Worm (Caenorhabditis elegans) whole organism, L1 larva: ENCODE measurements around the gene Y58A7A.1.

Source experiments
- F16B12.6 ChIP-seq: fragments of 150-350 bp; optimal IDR thresholded peaks from 2 replicates; lab custom pipeline; 2014; ENCODE audit warnings: missing biosample characterization, missing genetic modification characterization
- aha-1 ChIP-seq: fragments of 150-350 bp; optimal IDR thresholded peaks from 2 replicates; lab custom pipeline; 2014; ENCODE audit warnings: missing biosample characterization, missing genetic modification characterization
- aly-2 ChIP-seq: fragments of 150-350 bp; optimal IDR thresholded peaks from 2 replicates; lab custom pipeline; 2014; ENCODE audit warnings: missing biosample characterization, missing genetic modification characterization
- ceh-82 ChIP-seq, 3 experiments: fragments of 150-350 bp in 1 of 3; sonication (generic microtip) in 2 of 3; optimal IDR thresholded peaks; 2 replicates each; lab custom pipeline; 2014 to 2017; ENCODE audit warnings: missing biosample characterization in 3 of 3, missing genetic modification characterization in 3 of 3
- ceh-90 ChIP-seq: sonication (generic microtip); optimal IDR thresholded peaks from 2 replicates; lab custom pipeline; 2016; ENCODE audit warnings: missing genetic modification characterization, missing compliant biosample characterization
- dsc-1 ChIP-seq: sonication (generic microtip); optimal IDR thresholded peaks from 2 replicates; lab custom pipeline; 2016; ENCODE audit warnings: mild to moderate bottlenecking, missing genetic modification characterization, missing compliant biosample characterization
- efl-3 ChIP-seq: fragments of 200-800 bp; sonication (Bioruptor generic); optimal IDR thresholded peaks from 2 replicates; lab custom pipeline; 2018; ENCODE audit warnings: mild to moderate bottlenecking, missing genetic modification characterization, missing compliant biosample characterization
- elt-3 ChIP-seq, 6 experiments: fragments of 150-350 bp in 1 of 6; sonication (generic microtip); optimal IDR thresholded peaks; 2 replicates each; lab custom pipeline; 2017 to 2018; ENCODE audit warnings: missing biosample characterization in 6 of 6, missing genetic modification characterization in 6 of 6, inconsistent platforms in 1 of 6
- ets-5 ChIP-seq: fragments of 200-800 bp; sonication (Bioruptor generic); IDR thresholded peaks from 2 replicates; pipeline ENCODE4 v1.3.6; 2022; ENCODE audit warnings: missing genetic modification characterization, missing compliant biosample characterization
- fkh-10 ChIP-seq: sonication (generic microtip); optimal IDR thresholded peaks from 2 replicates; lab custom pipeline; 2017; ENCODE audit warnings: missing biosample characterization, missing genetic modification reagents, missing genetic modification characterization
- fkh-4 ChIP-seq: sonication (generic microtip); optimal IDR thresholded peaks from 2 replicates; lab custom pipeline; 2016; ENCODE audit warnings: missing compliant biosample characterization, missing genetic modification characterization, borderline replicate concordance
- grh-1 ChIP-seq: fragments of 200-800 bp; sonication (Bioruptor generic); IDR thresholded peaks from 2 replicates; pipeline ENCODE4 v1.3.6; 2022; ENCODE audit warnings: missing genetic modification reagents, missing genetic modification characterization, missing compliant biosample characterization
- irx-1 ChIP-seq: sonication (generic microtip); optimal IDR thresholded peaks from 2 replicates; lab custom pipeline; 2016; ENCODE audit warnings: missing genetic modification characterization, missing compliant biosample characterization
- isw-1 ChIP-seq: fragments of 200-800 bp; sonication (Bioruptor generic); IDR thresholded peaks from 2 replicates; pipeline ENCODE4 v1.3.6; 2022; ENCODE audit warnings: missing genetic modification characterization, missing compliant biosample characterization
- jun-1 ChIP-seq: fragments of 150-350 bp; optimal IDR thresholded peaks from 2 replicates; lab custom pipeline; 2014; ENCODE audit warnings: missing biosample characterization, missing genetic modification reagents, missing genetic modification characterization
- lin-14 ChIP-seq: fragments of 200-800 bp; sonication (Bioruptor generic); optimal IDR thresholded peaks from 2 replicates; lab custom pipeline; 2018; ENCODE audit warnings: mild to moderate bottlenecking, missing genetic modification characterization, moderate library complexity, missing compliant biosample characterization
- lin-15B ChIP-seq: fragments of 150-350 bp; sonication (generic microtip); optimal IDR thresholded peaks from 3 replicates; lab custom pipeline; 2014; ENCODE audit warnings: missing biosample characterization, missing genetic modification characterization
- lin-39 ChIP-seq: fragments of 150-350 bp; optimal IDR thresholded peaks from 2 replicates; lab custom pipeline; 2014; ENCODE audit warnings: missing biosample characterization, missing genetic modification reagents, missing genetic modification characterization
- mab-9 ChIP-seq: fragments of 200-800 bp; sonication (Bioruptor generic); IDR thresholded peaks from 2 replicates; pipeline ENCODE4 v1.3.6; 2022; ENCODE audit warnings: missing genetic modification reagents, missing genetic modification characterization, missing compliant biosample characterization
- mep-1 ChIP-seq: fragments of 150-350 bp; optimal IDR thresholded peaks from 2 replicates; lab custom pipeline; 2014; ENCODE audit warnings: missing biosample characterization, missing genetic modification characterization
- nhr-11 ChIP-seq: fragments of 150-350 bp; optimal IDR thresholded peaks from 2 replicates; lab custom pipeline; 2014; ENCODE audit warnings: missing biosample characterization, missing genetic modification characterization
- nhr-12 ChIP-seq: sonication (generic microtip); optimal IDR thresholded peaks from 2 replicates; lab custom pipeline; 2017; ENCODE audit warnings: missing biosample characterization, missing genetic modification characterization
- nhr-20 ChIP-seq: sonication (generic microtip); optimal IDR thresholded peaks from 2 replicates; lab custom pipeline; 2016; ENCODE audit warnings: mild to moderate bottlenecking, missing genetic modification characterization, missing compliant biosample characterization
- nhr-47 ChIP-seq: sonication (generic microtip); optimal IDR thresholded peaks from 2 replicates; lab custom pipeline; 2016; ENCODE audit warnings: mild to moderate bottlenecking, missing genetic modification characterization, moderate library complexity, missing compliant biosample characterization
- nhr-77 ChIP-seq: fragments of 150-350 bp; optimal IDR thresholded peaks from 2 replicates; lab custom pipeline; 2014; ENCODE audit warnings: missing biosample characterization, missing genetic modification characterization
- nhr-84 ChIP-seq: sonication (generic microtip); optimal IDR thresholded peaks from 2 replicates; lab custom pipeline; 2017; ENCODE audit warnings: missing biosample characterization, missing genetic modification characterization
- nhr-85 ChIP-seq: sonication (generic microtip); peaks from one replicate; lab custom pipeline; 2016; ENCODE audit warnings: missing genetic modification characterization, inconsistent platforms, missing compliant biosample characterization
- nhr-90 ChIP-seq: sonication (generic microtip); optimal IDR thresholded peaks from 2 replicates; lab custom pipeline; 2016; ENCODE audit warnings: mild to moderate bottlenecking, missing genetic modification characterization, missing compliant biosample characterization; ENCODE audit not compliant: poor library complexity
- pag-3 ChIP-seq: sonication (generic microtip); optimal IDR thresholded peaks from 2 replicates; lab custom pipeline; 2017; ENCODE audit warnings: missing genetic modification characterization, mild to moderate bottlenecking, missing compliant biosample characterization, antibody characterized with exemption, borderline replicate concordance; ENCODE audit not compliant: insufficient read depth
- pax-3 ChIP-seq: fragments of 200-800 bp; sonication (Bioruptor generic); optimal IDR thresholded peaks from 2 replicates; lab custom pipeline; 2018; ENCODE audit warnings: mild to moderate bottlenecking, missing genetic modification characterization, moderate library complexity, missing compliant biosample characterization
- pqm-1 ChIP-seq: sonication (generic microtip); optimal IDR thresholded peaks from 3 replicates; lab custom pipeline; 2017; ENCODE audit warnings: missing biosample characterization, missing genetic modification characterization
- rnt-1 ChIP-seq: sonication (generic microtip); optimal IDR thresholded peaks from 2 replicates; lab custom pipeline; 2016; ENCODE audit warnings: mild to moderate bottlenecking, missing genetic modification characterization, moderate library complexity, missing compliant biosample characterization
- snpc-4 ChIP-seq: fragments of 150-350 bp; optimal IDR thresholded peaks from 2 replicates; lab custom pipeline; 2014; ENCODE audit warnings: missing biosample characterization, missing genetic modification characterization
- sox-4 ChIP-seq: sonication (generic microtip); optimal IDR thresholded peaks from 2 replicates; lab custom pipeline; 2016; ENCODE audit warnings: missing genetic modification characterization, missing compliant biosample characterization
- sup-37 ChIP-seq: fragments of 200-800 bp; sonication (Bioruptor generic); optimal IDR thresholded peaks from 2 replicates; lab custom pipeline; 2018; ENCODE audit warnings: mild to moderate bottlenecking, missing genetic modification characterization, missing compliant biosample characterization
- swsn-7 ChIP-seq: sonication (generic microtip); optimal IDR thresholded peaks from 2 replicates; lab custom pipeline; 2016; ENCODE audit warnings: missing genetic modification characterization, missing compliant biosample characterization
- tbx-2 ChIP-seq: sonication (generic microtip); optimal IDR thresholded peaks from 2 replicates; lab custom pipeline; 2016; ENCODE audit warnings: missing genetic modification characterization, missing compliant biosample characterization
- unc-98 ChIP-seq: fragments of 200-800 bp; sonication (Bioruptor generic); IDR thresholded peaks from 2 replicates; pipeline ENCODE4 v1.3.6; 2022; ENCODE audit warnings: missing genetic modification characterization, missing compliant biosample characterization
- vab-15 ChIP-seq: sonication (generic microtip); optimal IDR thresholded peaks from 2 replicates; lab custom pipeline; 2017; ENCODE audit warnings: missing genotype, mild to moderate bottlenecking, missing genetic modification characterization, missing compliant biosample characterization
- zag-1 ChIP-seq: fragments of 150-350 bp; optimal IDR thresholded peaks from 2 replicates; lab custom pipeline; 2014; ENCODE audit warnings: missing biosample characterization, missing genetic modification characterization
- ztf-4 ChIP-seq: fragments of 150-350 bp; optimal IDR thresholded peaks from 2 replicates; lab custom pipeline; 2014; ENCODE audit warnings: missing biosample characterization, missing genetic modification characterization

The Y58A7A.1 gene

DNA sequence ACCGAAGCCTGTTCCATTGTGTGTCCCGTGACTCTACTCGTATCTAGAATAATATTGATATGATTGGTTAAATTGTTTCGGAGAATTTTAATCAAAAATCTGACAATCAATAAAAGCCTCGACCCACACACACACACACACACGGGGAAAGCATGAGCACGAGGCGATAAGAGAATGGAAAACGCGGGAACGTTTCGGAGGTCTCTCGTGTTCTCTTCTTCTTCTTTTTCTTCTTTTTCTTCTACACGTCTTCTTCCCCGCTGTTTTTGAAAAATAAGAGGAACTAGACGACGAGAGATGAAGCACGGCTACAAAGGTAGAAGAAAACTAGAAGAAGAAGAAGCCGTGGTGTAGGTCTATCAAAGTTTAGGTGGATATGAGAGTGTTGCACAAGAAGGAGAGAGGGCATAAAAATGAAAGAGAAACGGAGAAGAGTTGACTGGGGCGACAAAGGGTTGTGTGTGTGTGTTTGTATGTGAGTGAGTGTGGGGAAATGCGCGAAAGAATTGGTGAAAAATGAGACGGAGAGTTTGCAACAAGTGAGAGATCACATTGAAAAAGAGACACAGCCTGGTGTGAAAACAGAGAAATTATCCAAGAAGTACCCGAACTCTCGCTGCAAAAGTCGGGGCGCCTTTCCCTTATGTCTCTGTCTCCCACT lies 4.4 kb downstream of the Y58A7A.1 start, which contains the start of gene mlk-1 (continued):
- TF ChIP-seq isw-1 (GFP tag; lab: Robert Waterston, UW) = peak; percentile 36
- TF ChIP-seq nhr-47 (tag; lab: Kevin White, UChicago) = peak; percentile 62
- no peak for TF ChIP-seq elt-3 (tag; optimal IDR thresholded peaks at IDR 0.05; lab: Kevin White, UChicago)
- TF ChIP-seq pax-3 (tag; lab: Kevin White, UChicago) = no peak
- TF ChIP-seq sup-37 (GFP tag; lab: Kevin White, UChicago) = no peak
- no peak for TF ChIP-seq F16B12.6
- TF ChIP-seq unc-98 = no peak
- TF ChIP-seq nhr-85 (tag; lab: Kevin White, UChicago) = peak; percentile 51
- no peak for TF ChIP-seq vab-15 (tag; lab: Kevin White, UChicago)
- TF ChIP-seq grh-1 (GFP tag; lab: Robert Waterston, UW) = no peak
- peak in 2 of 3 experiments; percentile 27 to 60 for TF ChIP-seq ceh-82 (tag; optimal IDR thresholded peaks at IDR 0.05; lab: Kevin White, UChicago)
- TF ChIP-seq nhr-11 = no peak
- TF ChIP-seq nhr-20 = peak; percentile 44
- TF ChIP-seq ztf-4 (tag; lab: Kevin White, UChicago) = no peak
- TF ChIP-seq pag-3 (tag; lab: Kevin White, UChicago) = no peak
- TF ChIP-seq nhr-90 (tag; lab: Kevin White, UChicago) = no peak
- TF ChIP-seq fkh-10 (GFP tag; lab: Kevin White, UChicago) = peak; percentile 73
- TF ChIP-seq snpc-4 = peak; percentile 38
- peak; percentile 70 for TF ChIP-seq swsn-7
- TF ChIP-seq irx-1 (tag; lab: Kevin White, UChicago) = no peak
- TF ChIP-seq nhr-84 (tag; lab: Kevin White, UChicago) = no peak
- peak; percentile 36 for TF ChIP-seq jun-1 (tag; lab: Kevin White, UChicago)
- peak; percentile 53 for TF ChIP-seq nhr-77
- no peak for TF ChIP-seq mab-9
- peak; percentile 58 for TF ChIP-seq tbx-2 (tag; lab: Kevin White, UChicago)
- no peak for TF ChIP-seq fkh-4 (tag; lab: Kevin White, UChicago)
- TF ChIP-seq mep-1 (tag; lab: Kevin White, UChicago) = no peak
- TF ChIP-seq zag-1 (tag; lab: Kevin White, UChicago) = no peak
- TF ChIP-seq dsc-1 (tag; lab: Kevin White, UChicago) = peak; percentile 15
- TF ChIP-seq pqm-1 (tag; lab: Kevin White, UChicago) = no peak
- no peak for TF ChIP-seq efl-3 (GFP tag; lab: Kevin White, UChicago)
- no peak for TF ChIP-seq nhr-12 (tag; lab: Kevin White, UChicago)
- peak; percentile 96 for TF ChIP-seq lin-14 (GFP tag; lab: Kevin White, UChicago)
- no peak for TF ChIP-seq lin-39
- no peak for TF ChIP-seq sox-4 (tag; lab: Kevin White, UChicago)
- TF ChIP-seq aha-1 (tag; lab: Kevin White, UChicago) = no peak
- peak; percentile 6 for TF ChIP-seq rnt-1 (tag; lab: Kevin White, UChicago)
- TF ChIP-seq aly-2 (tag; lab: Kevin White, UChicago) = no peak
- no peak for TF ChIP-seq ets-5 (GFP tag; lab: Robert Waterston, UW)

DNA sequence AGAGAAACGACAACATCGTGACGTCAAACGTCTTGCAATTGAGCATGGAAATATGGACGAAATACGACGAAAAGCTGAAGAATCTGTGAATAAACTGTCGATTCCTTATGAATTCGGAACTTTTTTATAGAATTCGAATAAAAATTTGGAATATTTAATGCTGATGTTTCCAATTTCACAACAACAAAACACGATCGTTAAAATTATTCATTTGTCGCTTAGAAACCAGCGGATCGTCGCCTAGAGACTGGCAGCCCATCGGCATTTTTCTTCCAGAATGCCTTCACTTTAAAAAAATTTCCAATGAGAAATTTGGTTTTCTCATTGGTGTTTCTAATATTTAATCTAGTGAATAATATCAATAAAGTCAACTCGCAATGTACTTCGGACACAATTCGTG lies 16.0 kb downstream of the Y58A7A.1 start, which contains the start of gene cwp-4:
Gene cwp-4 (plus strand): TSS at position 301 of the 400 bp plus-strand sequence.
- TF ChIP-seq sup-37 (GFP tag; lab: Kevin White, UChicago) (no peak), ceh-90 (no peak), pag-3 (tag; lab: Kevin White, UChicago) (no peak), lin-15B (no peak)
